Worm (Caenorhabditis elegans): Measurements from ENCODE around the gene sul-2.
A peak's percentile ranks its signal among the peaks of the same experiment; 100 is the strongest.

sul-2 gene

ce11 chrV:8130149-8130661 is 27.3 kb upstream of the sul-2 start, which contains the start of gene snap-1:
TSS of gene snap-1 (plus strand) at chrV:8130611.
- TF ChIP-seq egl-27 (tag; optimal IDR thresholded peaks at IDR 0.05) (no peak), nhr-237 (tag; optimal IDR thresholded peaks at IDR 0.05) (no peak), snpc-4 (tag; optimal IDR thresholded peaks at IDR 0.05) (peak; percentile 27), nhr-28 (tag; optimal IDR thresholded peaks at IDR 0.05) (no peak), hlh-17 (GFP tag; optimal IDR thresholded peaks at IDR 0.05; ENCODE audit: borderline replicate concordance) (no peak), nhr-77 (tag; optimal IDR thresholded peaks at IDR 0.05) (no peak), ceh-88 (GFP tag; IDR thresholded peaks at IDR 0.05) (no peak), mep-1 (tag; optimal IDR thresholded peaks at IDR 0.05) (peak; percentile 90), elt-3 (tag; optimal IDR thresholded peaks at IDR 0.05) (no peak), swsn-7 (tag; optimal IDR thresholded peaks at IDR 0.05) (peak; percentile 5), Y116A8C.19 (tag; optimal IDR thresholded peaks at IDR 0.05; ENCODE audit: borderline replicate concordance) (no peak), lin-15B (tag; optimal IDR thresholded peaks at IDR 0.05) (peak; percentile 52), lin-39 (tag; optimal IDR thresholded peaks at IDR 0.05) (no peak), aha-1 (tag; optimal IDR thresholded peaks at IDR 0.05) (no peak), ztf-11 (tag; optimal IDR thresholded peaks at IDR 0.05) (no peak), F16B12.6 (tag; optimal IDR thresholded peaks at IDR 0.05) (no peak), mdl-1 (tag; optimal IDR thresholded peaks at IDR 0.05) (peak in 1 of 2 experiments; percentile 17), tbx-2 (tag; optimal IDR thresholded peaks at IDR 0.05) (peak; percentile 6), xbp-1 (tag; optimal IDR thresholded peaks at IDR 0.05) (peak; percentile 74), efl-1 (optimal IDR thresholded peaks at IDR 0.05) (peak; percentile 43 to 56), efl-1 (GFP tag; optimal IDR thresholded peaks at IDR 0.05 in 1 of 2) (peak; percentile 29 to 95), nhr-47 (tag; optimal IDR thresholded peaks at IDR 0.05) (peak; percentile 51), ceh-63 (GFP tag; optimal IDR thresholded peaks at IDR 0.05) (no peak), aly-2 (tag; optimal IDR thresholded peaks at IDR 0.05) (no peak), lir-3 (tag; optimal IDR thresholded peaks at IDR 0.05; ENCODE audit: poor library complexity) (peak; percentile 33), lin-13 (GFP tag; optimal IDR thresholded peaks at IDR 0.05) (peak; percentile 48), ets-5 (GFP tag; IDR thresholded peaks at IDR 0.05) (no peak), C16A3.4 (tag; optimal IDR thresholded peaks at IDR 0.05) (no peak), skn-1 (tag; optimal IDR thresholded peaks at IDR 0.05) (peak; percentile 81), unc-130 (tag; optimal IDR thresholded peaks at IDR 0.05) (no peak), lsy-2 (tag; optimal IDR thresholded peaks at IDR 0.05) (peak; percentile 45 to 49), pag-3 (tag; optimal IDR thresholded peaks at IDR 0.05; ENCODE audit: borderline replicate concordance, insufficient read depth) (no peak), nhr-20 (tag; optimal IDR thresholded peaks at IDR 0.05) (peak; percentile 14), unc-62 (GFP tag; optimal IDR thresholded peaks at IDR 0.05) (no peak), fkh-4 (tag; optimal IDR thresholded peaks at IDR 0.05; ENCODE audit: borderline replicate concordance) (no peak), dpl-1 (GFP tag; optimal IDR thresholded peaks at IDR 0.05) (peak; percentile 14 to 52 (median 33)), C04F5.9 (tag; optimal IDR thresholded peaks at IDR 0.05) (no peak), lin-35 (GFP tag; optimal IDR thresholded peaks at IDR 0.05) (peak; percentile 40 to 65), grh-1 (GFP tag; IDR thresholded peaks at IDR 0.05) (no peak), nhr-19 (GFP tag; conservative IDR thresholded peaks at IDR 0.05) (no peak), egl-13 (tag; optimal IDR thresholded peaks at IDR 0.05) (no peak), rnt-1 (tag; optimal IDR thresholded peaks at IDR 0.05) (peak; percentile 34), ceh-8 (GFP tag; optimal IDR thresholded peaks at IDR 0.05) (no peak), hpl-2 (GFP tag; optimal IDR thresholded peaks at IDR 0.05) (no peak), nhr-11 (tag; optimal IDR thresholded peaks at IDR 0.05) (no peak), ceh-82 (tag; optimal IDR thresholded peaks at IDR 0.05) (peak; percentile 0 to 91 (median 51)), nhr-71 (tag; optimal IDR thresholded peaks at IDR 0.05) (peak; percentile 70), lin-14 (GFP tag; optimal IDR thresholded peaks at IDR 0.05) (peak; percentile 95), pax-3 (tag; optimal IDR thresholded peaks at IDR 0.05) (no peak), sptf-1 (tag; optimal IDR thresholded peaks at IDR 0.05) (no peak), efl-3 (GFP tag; optimal IDR thresholded peaks at IDR 0.05) (no peak), C34B4.2 (tag; optimal IDR thresholded peaks at IDR 0.05) (no peak)

Measured in whole organism, L1 larva.